Worm (Caenorhabditis elegans): ENCODE measurements around the gene B0252.1.

DNA sequence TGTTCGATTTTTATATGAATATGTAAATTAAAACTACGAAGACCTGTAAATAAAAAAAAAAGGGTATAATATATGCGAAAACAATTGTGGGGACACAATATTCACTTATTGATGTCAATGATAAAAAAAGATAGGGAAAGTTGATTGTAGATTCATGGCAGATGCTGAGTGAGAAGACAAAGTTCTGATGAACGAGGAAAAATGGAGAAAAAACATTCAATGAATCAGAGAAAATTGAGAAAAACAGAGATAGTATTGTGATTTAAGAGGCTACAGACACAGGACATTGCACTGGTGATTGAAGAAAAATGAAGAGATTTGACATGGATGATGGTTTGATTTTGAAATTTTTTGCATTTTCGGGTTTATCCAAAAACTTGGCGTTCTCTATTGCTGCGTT, 10.8 kb upstream of the B0252.1 start:
- no peak for TF ChIP-seq zag-1 (tag; optimal IDR thresholded peaks at IDR 0.05)
- TF ChIP-seq nhr-237 (tag; optimal IDR thresholded peaks at IDR 0.05): no peak
- no peak for TF ChIP-seq ama-1 (optimal IDR thresholded peaks at IDR 0.05)
- no peak for TF ChIP-seq F26F4.8 (GFP tag; conservative IDR thresholded peaks at IDR 0.05)
- no peak for TF ChIP-seq ceh-82 (tag; optimal IDR thresholded peaks at IDR 0.05)
- no peak for TF ChIP-seq ces-1 (GFP tag; optimal IDR thresholded peaks at IDR 0.05)
- TF ChIP-seq fos-1 (tag; optimal IDR thresholded peaks at IDR 0.05): no peak
- TF ChIP-seq R02D3.7 (tag; optimal IDR thresholded peaks at IDR 0.05): no peak
